Fruit fly (Drosophila melanogaster): ENCODE measurements around the gene CG34132.

- no peak for TF ChIP-seq Myc (optimal IDR thresholded peaks at IDR 0.05)
- no peak for TF ChIP-seq h (optimal IDR thresholded peaks at IDR 0.05)
- TF ChIP-seq psq (optimal IDR thresholded peaks at IDR 0.05): no peak
- no peak for TF ChIP-seq Sin3A (optimal IDR thresholded peaks at IDR 0.05)
Measured at dm6 chr2L:7889029-7889428, 3.7 kb downstream of the CG34132 start, which contains the start of gene Spn28Da.
